Worm (Caenorhabditis elegans) whole organism, mixed stage, embryonic: ENCODE results near the gene C34E11.4.

Experiments used
- M03D4.4 ChIP-seq: sonication (generic microtip); optimal IDR thresholded peaks from 2 replicates; lab custom pipeline; 2017; ENCODE audit warnings: mild to moderate bottlenecking, missing genetic modification characterization, missing compliant biosample characterization
- bed-3 ChIP-seq: fragments of 200-800 bp; sonication (Bioruptor generic); optimal IDR thresholded peaks from 3 replicates; lab custom pipeline; 2018; ENCODE audit warnings: mild to moderate bottlenecking, missing genetic modification characterization, moderate library complexity, missing compliant biosample characterization
- blmp-1 ChIP-seq: fragments of 150-350 bp; optimal IDR thresholded peaks from 2 replicates; lab custom pipeline; 2014; ENCODE audit warnings: missing biosample characterization, missing genetic modification characterization
- ceh-39 ChIP-seq: fragments of 150-350 bp; optimal IDR thresholded peaks from 2 replicates; lab custom pipeline; 2014; ENCODE audit warnings: missing biosample characterization, missing genetic modification characterization
- ceh-43 ChIP-seq: fragments of 200-800 bp; sonication (Bioruptor generic); optimal IDR thresholded peaks from 2 replicates; lab custom pipeline; 2018; ENCODE audit warnings: mild to moderate bottlenecking, missing genetic modification characterization, moderate library complexity, missing compliant biosample characterization
- ceh-83 ChIP-seq: fragments of 200-800 bp; sonication (Bioruptor generic); optimal IDR thresholded peaks from 2 replicates; lab custom pipeline; 2018; ENCODE audit warnings: mild to moderate bottlenecking, missing genetic modification characterization, missing compliant biosample characterization
- ces-1 ChIP-seq: fragments of 150-350 bp; optimal IDR thresholded peaks from 2 replicates; lab custom pipeline; 2014; ENCODE audit warnings: missing biosample characterization, missing genetic modification reagents, missing genetic modification characterization
- cnd-1 ChIP-seq: fragments of 200-800 bp; sonication (Bioruptor generic); optimal IDR thresholded peaks from 2 replicates; lab custom pipeline; 2018; ENCODE audit warnings: mild to moderate bottlenecking, missing genetic modification characterization, missing compliant biosample characterization
- drap-1 ChIP-seq: fragments of 200-800 bp; sonication (Bioruptor generic); optimal IDR thresholded peaks from 3 replicates; lab custom pipeline; 2018; ENCODE audit warnings: mild to moderate bottlenecking, missing genetic modification characterization, missing compliant biosample characterization
- elt-1 ChIP-seq: sonication (generic microtip); optimal IDR thresholded peaks from 2 replicates; lab custom pipeline; 2017; ENCODE audit warnings: missing genetic modification characterization, mild to moderate bottlenecking, missing compliant biosample characterization, antibody characterized with exemption, moderate library complexity, borderline replicate concordance; ENCODE audit not compliant: insufficient read depth
- elt-3 ChIP-seq: fragments of 150-350 bp; optimal IDR thresholded peaks from 2 replicates; lab custom pipeline; 2014; ENCODE audit warnings: missing biosample characterization, missing genetic modification characterization
- flh-1 ChIP-seq: fragments of 200-800 bp; sonication (Bioruptor generic); optimal IDR thresholded peaks from 2 replicates; lab custom pipeline; 2018; ENCODE audit warnings: mild to moderate bottlenecking, missing genetic modification characterization, moderate library complexity, missing compliant biosample characterization
- ham-2 ChIP-seq: fragments of 200-800 bp; sonication (Bioruptor generic); optimal IDR thresholded peaks from 2 replicates; lab custom pipeline; 2018; ENCODE audit warnings: mild to moderate bottlenecking, missing genetic modification characterization, missing compliant biosample characterization
- hlh-1 ChIP-seq: fragments of 150-350 bp; optimal IDR thresholded peaks from 2 replicates; lab custom pipeline; 2014; ENCODE audit warnings: missing biosample characterization, missing genetic modification reagents, missing genetic modification characterization
- lin-13 ChIP-seq: fragments of 150-350 bp; optimal IDR thresholded peaks from 2 replicates; lab custom pipeline; 2014; ENCODE audit warnings: missing biosample characterization, missing genetic modification characterization
- lin-32 ChIP-seq: fragments of 200-800 bp; sonication (Bioruptor generic); optimal IDR thresholded peaks from 2 replicates; lab custom pipeline; 2018; ENCODE audit warnings: mild to moderate bottlenecking, missing genetic modification characterization, missing compliant biosample characterization
- lsy-2 ChIP-seq: fragments of 150-350 bp; optimal IDR thresholded peaks from 2 replicates; lab custom pipeline; 2014; ENCODE audit warnings: missing biosample characterization, missing genetic modification characterization
- mab-5 ChIP-seq: fragments of 150-350 bp; optimal IDR thresholded peaks from 2 replicates; lab custom pipeline; 2014; ENCODE audit warnings: missing biosample characterization, missing genetic modification characterization
- mep-1 ChIP-seq: fragments of 150-350 bp; optimal IDR thresholded peaks from 2 replicates; lab custom pipeline; 2017; ENCODE audit warnings: missing biosample characterization, missing genetic modification reagents, missing genetic modification characterization, inconsistent platforms
- mls-2 ChIP-seq: sonication (generic microtip); optimal IDR thresholded peaks from 2 replicates; lab custom pipeline; 2016; ENCODE audit warnings: mild to moderate bottlenecking, missing genetic modification characterization, moderate library complexity, missing compliant biosample characterization
- nhr-12 ChIP-seq: fragments of 150-350 bp; optimal IDR thresholded peaks from 2 replicates; lab custom pipeline; 2014; ENCODE audit warnings: missing biosample characterization, missing genetic modification characterization
- nhr-2 ChIP-seq: fragments of 150-350 bp; optimal IDR thresholded peaks from 2 replicates; lab custom pipeline; 2014; ENCODE audit warnings: missing biosample characterization, missing genetic modification characterization
- nhr-237 ChIP-seq: fragments of 150-350 bp; optimal IDR thresholded peaks from 2 replicates; lab custom pipeline; 2014; ENCODE audit warnings: missing biosample characterization, missing genetic modification characterization
- nhr-28 ChIP-seq: fragments of 150-350 bp; optimal IDR thresholded peaks from 2 replicates; lab custom pipeline; 2014; ENCODE audit warnings: missing biosample characterization, missing genetic modification characterization
- nhr-76 ChIP-seq: sonication (generic microtip); optimal IDR thresholded peaks from 2 replicates; lab custom pipeline; 2017; ENCODE audit warnings: missing biosample characterization, missing genetic modification characterization
- pha-4 ChIP-seq: fragments of 150-350 bp; optimal IDR thresholded peaks from 2 replicates; lab custom pipeline; 2018; ENCODE audit warnings: missing biosample characterization, missing genetic modification reagents, missing genetic modification characterization
- sem-2 ChIP-seq: fragments of 200-800 bp; sonication (Bioruptor generic); optimal IDR thresholded peaks from 2 replicates; lab custom pipeline; 2018; ENCODE audit warnings: mild to moderate bottlenecking, missing genetic modification characterization, missing compliant biosample characterization
- snpc-4 ChIP-seq: fragments of 150-350 bp; optimal IDR thresholded peaks from 2 replicates; lab custom pipeline; 2014; ENCODE audit warnings: missing biosample characterization, missing genetic modification characterization
- sptf-1 ChIP-seq: sonication (generic microtip); optimal IDR thresholded peaks from 2 replicates; lab custom pipeline; 2017; ENCODE audit warnings: mild to moderate bottlenecking, missing genetic modification characterization, moderate library complexity, missing compliant biosample characterization
- tbx-8 ChIP-seq: fragments of 200-800 bp; sonication (Bioruptor generic); optimal IDR thresholded peaks from 2 replicates; lab custom pipeline; 2018; ENCODE audit warnings: mild to moderate bottlenecking, missing genetic modification characterization, moderate library complexity, missing compliant biosample characterization
- unc-120 ChIP-seq: sonication (generic microtip); optimal IDR thresholded peaks from 2 replicates; lab custom pipeline; 2017; ENCODE audit warnings: missing genetic modification characterization, missing compliant biosample characterization; ENCODE audit not compliant: poor library complexity, severe bottlenecking
- unc-39 ChIP-seq: fragments of 150-350 bp; optimal IDR thresholded peaks from 2 replicates; lab custom pipeline; 2014; ENCODE audit warnings: missing biosample characterization, missing genetic modification characterization
- unc-62 ChIP-seq: fragments of 150-350 bp; optimal IDR thresholded peaks from 2 replicates; lab custom pipeline; 2014; ENCODE audit warnings: missing biosample characterization, missing genetic modification reagents, missing genetic modification characterization
- zip-8 ChIP-seq: fragments of 150-350 bp; optimal IDR thresholded peaks from 2 replicates; lab custom pipeline; 2014; ENCODE audit warnings: missing biosample characterization, missing genetic modification characterization
- ztf-11 ChIP-seq: fragments of 150-350 bp; optimal IDR thresholded peaks from 2 replicates; lab custom pipeline; 2014; ENCODE audit warnings: missing biosample characterization, missing genetic modification characterization

Gene C34E11.4

DNA sequence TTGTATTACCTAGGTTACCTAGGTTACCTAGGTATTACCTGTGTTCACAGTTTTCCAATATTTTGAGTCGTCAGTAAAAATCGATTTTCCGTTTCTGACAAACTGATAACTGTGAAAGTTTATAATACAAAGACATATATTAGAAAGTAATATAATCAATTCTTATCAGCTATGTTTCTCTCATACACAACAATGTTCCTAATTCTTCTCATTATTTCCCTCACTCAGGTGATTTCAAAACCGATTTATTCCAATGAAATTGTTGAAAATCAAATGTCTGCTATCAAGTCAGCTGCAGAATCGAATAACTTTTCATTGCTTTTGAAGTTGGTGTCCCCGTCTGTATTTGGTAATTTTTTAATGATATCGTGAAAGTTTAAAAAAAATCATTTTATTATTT, at the start of gene C34E11.4:
TSS of gene C34E11.4 (plus strand) at position 154 of the 400 bp plus-strand sequence.
- TF ChIP-seq unc-39 (tag; lab: Kevin White, UChicago): no peak
- no peak for TF ChIP-seq ham-2 (GFP tag; lab: Kevin White, UChicago)
- no peak for TF ChIP-seq elt-1 (tag; lab: Kevin White, UChicago)
- TF ChIP-seq mep-1 (tag; lab: Kevin White, UChicago): no peak
- no peak for TF ChIP-seq ceh-39
- no peak for TF ChIP-seq ceh-83 (GFP tag; lab: Kevin White, UChicago)
- no peak for TF ChIP-seq sptf-1 (tag; lab: Kevin White, UChicago)

ce11 chrX:11757666-11758065, 46.3 kb upstream of the C34E11.4 start:
- peak; percentile 60 for TF ChIP-seq ham-2 (GFP tag; lab: Kevin White, UChicago)
- peak; percentile 62 for TF ChIP-seq bed-3
- TF ChIP-seq sem-2: peak; percentile 79
- no peak for TF ChIP-seq mab-5 (tag; lab: Kevin White, UChicago)
- peak; percentile 65 for TF ChIP-seq lin-32 (GFP tag; lab: Kevin White, UChicago)
- no peak for TF ChIP-seq lsy-2 (tag; lab: Kevin White, UChicago)
- TF ChIP-seq mls-2: peak; percentile 94
- TF ChIP-seq nhr-2 (tag; lab: Kevin White, UChicago): no peak
- TF ChIP-seq ceh-39: no peak
- peak; percentile 87 for TF ChIP-seq M03D4.4 (tag; lab: Kevin White, UChicago)
- peak; percentile 92 for TF ChIP-seq sptf-1 (tag; lab: Kevin White, UChicago)
- no peak for TF ChIP-seq zip-8 (tag; lab: Kevin White, UChicago)
- TF ChIP-seq lin-13: peak; percentile 24
- peak; percentile 28 for TF ChIP-seq unc-39 (tag; lab: Kevin White, UChicago)
- TF ChIP-seq flh-1 (GFP tag; lab: Kevin White, UChicago): peak; percentile 58
- peak; percentile 63 for TF ChIP-seq ceh-43 (GFP tag; lab: Kevin White, UChicago)
- TF ChIP-seq unc-62: peak; percentile 30
- peak; percentile 85 for TF ChIP-seq drap-1
- peak; percentile 72 for TF ChIP-seq tbx-8
- no peak for TF ChIP-seq blmp-1 (tag; lab: Kevin White, UChicago)
- peak; percentile 29 for TF ChIP-seq nhr-28 (tag; lab: Kevin White, UChicago)
- TF ChIP-seq unc-120 (tag; lab: Kevin White, UChicago): peak; percentile 82
- no peak for TF ChIP-seq nhr-76 (tag; lab: Kevin White, UChicago)
- peak; percentile 61 for TF ChIP-seq ces-1 (GFP tag; lab: Kevin White, UChicago)
- peak; percentile 64 for TF ChIP-seq mep-1 (tag; lab: Kevin White, UChicago)
- TF ChIP-seq pha-4: peak; percentile 41
- TF ChIP-seq ztf-11 (tag; lab: Kevin White, UChicago): peak; percentile 44
- no peak for TF ChIP-seq elt-3 (tag; lab: Kevin White, UChicago)
- TF ChIP-seq snpc-4 (tag; lab: Kevin White, UChicago): no peak
- TF ChIP-seq hlh-1 (tag; lab: Kevin White, UChicago): peak; percentile 6
- no peak for TF ChIP-seq nhr-12 (tag; lab: Kevin White, UChicago)
- TF ChIP-seq elt-1 (tag; lab: Kevin White, UChicago): no peak
- TF ChIP-seq cnd-1 (tag; lab: Kevin White, UChicago): peak; percentile 86
- TF ChIP-seq nhr-237 (tag; lab: Kevin White, UChicago): peak; percentile 7
- peak; percentile 90 for TF ChIP-seq ceh-83 (GFP tag; lab: Kevin White, UChicago)

ce11 chrX:11758809-11759208, 45.2 kb upstream of the C34E11.4 start, which contains the start of gene lact-7:
lact-7 (plus strand) TSS chrX:11759109.
- TF ChIP-seq ham-2 (GFP tag; lab: Kevin White, UChicago) (no peak), ceh-43 (GFP tag; lab: Kevin White, UChicago) (no peak), bed-3 (no peak), unc-39 (tag; lab: Kevin White, UChicago) (no peak), tbx-8 (no peak), nhr-12 (tag; lab: Kevin White, UChicago) (no peak)

ce11 chrX:11765860-11766259, 38.1 kb upstream of the C34E11.4 start:
- TF ChIP-seq lin-32 (GFP tag; lab: Kevin White, UChicago) (peak; percentile 20), ham-2 (GFP tag; lab: Kevin White, UChicago) (no peak), blmp-1 (tag; lab: Kevin White, UChicago) (no peak), unc-120 (tag; lab: Kevin White, UChicago) (no peak), zip-8 (tag; lab: Kevin White, UChicago) (no peak), nhr-28 (tag; lab: Kevin White, UChicago) (no peak)
